Fruit fly (Drosophila melanogaster): ENCODE measurements around the gene CG14075.

DNA sequence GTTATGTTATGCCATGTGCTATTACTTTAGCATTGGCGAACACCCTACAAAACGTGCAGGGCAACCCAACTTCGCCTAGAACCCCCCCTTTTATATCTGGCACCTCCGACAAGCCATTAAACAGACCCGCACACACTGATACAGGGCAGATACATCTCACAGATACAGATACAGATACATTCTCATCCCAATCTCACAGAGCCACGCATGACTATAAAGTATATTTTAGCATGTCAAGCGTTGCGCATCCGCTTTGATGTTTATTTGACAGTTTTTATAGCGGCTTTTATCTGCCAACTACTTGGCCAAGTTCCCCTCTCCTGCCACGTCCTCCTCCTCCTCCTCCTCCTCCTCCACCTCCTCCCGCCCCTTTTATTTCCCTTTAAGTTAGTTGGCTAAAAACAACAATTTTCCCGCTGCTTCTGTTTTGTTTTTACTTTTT is 34.6 kb downstream of the CG14075 start:
- TF ChIP-seq lola (GFP tag; optimal IDR thresholded peaks at IDR 0.05) (no peak), wor (GFP tag; IDR thresholded peaks at IDR 0.05) (no peak), CG3407 (GFP tag; optimal IDR thresholded peaks at IDR 0.05) (no peak), fd64A (GFP tag; optimal IDR thresholded peaks at IDR 0.05) (no peak), CG7556 (GFP tag; optimal IDR thresholded peaks at IDR 0.05) (no peak)
